Fruit fly (Drosophila melanogaster) whole organism, embryonic: ENCODE data around the gene HDAC4.

ENCODE experiments used
- Atf-2 ChIP-seq: fragments of 200-800 bp; sonication (Bioruptor generic); optimal IDR thresholded peaks from 2 replicates; lab custom pipeline; 2016; ENCODE audit warnings: missing biosample characterization, missing genetic modification characterization
- B-H2 ChIP-seq: fragments of 200-800 bp; sonication (Bioruptor generic); optimal IDR thresholded peaks from 2 replicates; lab custom pipeline; 2018; ENCODE audit warnings: missing biosample characterization, mild to moderate bottlenecking, missing genetic modification characterization
- Bteb2 ChIP-seq: fragments of 200-800 bp; sonication (Bioruptor generic); optimal IDR thresholded peaks from 2 replicates; lab custom pipeline; 2016; ENCODE audit warnings: missing biosample characterization, missing genetic modification characterization
- C15 ChIP-seq: fragments of 200-800 bp; sonication (Bioruptor generic); IDR thresholded peaks from 3 replicates; pipeline ENCODE4 v1.3.6; 2022; ENCODE audit warnings: missing biosample characterization, missing genetic modification characterization
- CG10565 ChIP-seq: fragments of 200-800 bp; sonication (Bioruptor generic); optimal IDR thresholded peaks from 3 replicates; lab custom pipeline; 2016; ENCODE audit warnings: missing biosample characterization, mild to moderate bottlenecking, missing genetic modification characterization
- CG10959 ChIP-seq: fragments of 200-800 bp; sonication (Bioruptor generic); IDR thresholded peaks from 2 replicates; pipeline ENCODE4 v1.3.6; 2022; ENCODE audit warnings: missing biosample characterization, missing genetic modification characterization
- CG10979 ChIP-seq: fragments of 200-800 bp; sonication (Bioruptor generic); optimal IDR thresholded peaks from 2 replicates; lab custom pipeline; 2018; ENCODE audit warnings: missing biosample characterization, mild to moderate bottlenecking, missing genetic modification characterization, moderate library complexity
- CG11504 ChIP-seq: fragments of 200-800 bp; sonication (Bioruptor generic); optimal IDR thresholded peaks from 3 replicates; lab custom pipeline; 2019; ENCODE audit warnings: missing biosample characterization, mild to moderate bottlenecking, missing genetic modification characterization, moderate library complexity
- CG12219 ChIP-seq: fragments of 200-800 bp; sonication (Bioruptor generic); optimal IDR thresholded peaks from 3 replicates; lab custom pipeline; 2018; ENCODE audit warnings: missing biosample characterization, mild to moderate bottlenecking, missing genetic modification characterization
- CG12659 ChIP-seq: fragments of 200-800 bp; sonication (Bioruptor generic); optimal IDR thresholded peaks from 3 replicates; lab custom pipeline; 2017; ENCODE audit warnings: mild to moderate bottlenecking, missing biosample characterization, missing genetic modification reagents, missing genetic modification characterization
- CG15073 ChIP-seq: fragments of 200-800 bp; sonication (Bioruptor generic); optimal IDR thresholded peaks from 2 replicates; lab custom pipeline; 2016; ENCODE audit warnings: missing biosample characterization, missing genetic modification characterization
- CG15696 ChIP-seq: fragments of 200-800 bp; sonication (Bioruptor generic); optimal IDR thresholded peaks from 2 replicates; lab custom pipeline; 2019; ENCODE audit warnings: missing biosample characterization, mild to moderate bottlenecking, missing genetic modification characterization, moderate library complexity
- CG2889 ChIP-seq: fragments of 200-800 bp; sonication (Bioruptor generic); IDR thresholded peaks from 3 replicates; pipeline ENCODE4 v1.3.6; 2022; ENCODE audit warnings: missing biosample characterization, missing genetic modification characterization
- CG31388 ChIP-seq: fragments of 200-800 bp; sonication (Bioruptor generic); optimal IDR thresholded peaks from 2 replicates; lab custom pipeline; 2016; ENCODE audit warnings: missing biosample characterization, missing genetic modification characterization
- CG34376 ChIP-seq: fragments of 200-800 bp; sonication (Bioruptor generic); optimal IDR thresholded peaks from 2 replicates; lab custom pipeline; 2018; ENCODE audit warnings: missing biosample characterization, mild to moderate bottlenecking, missing genetic modification characterization
- CG5953 ChIP-seq: fragments of 200-800 bp; sonication (Bioruptor generic); IDR thresholded peaks from 2 replicates; pipeline ENCODE4 v1.3.6; 2022; ENCODE audit warnings: missing biosample characterization, missing genetic modification characterization
- CG7556 ChIP-seq: fragments of 200-800 bp; sonication (Bioruptor generic); optimal IDR thresholded peaks from 2 replicates; lab custom pipeline; 2017; ENCODE audit warnings: missing biosample characterization, mild to moderate bottlenecking, missing genetic modification characterization
- CG8089 ChIP-seq: fragments of 200-800 bp; sonication (Bioruptor generic); optimal IDR thresholded peaks from 3 replicates; lab custom pipeline; 2016; ENCODE audit warnings: missing biosample characterization, missing genetic modification characterization
- CG9797 ChIP-seq: fragments of 200-800 bp; sonication (Bioruptor generic); optimal IDR thresholded peaks from 3 replicates; lab custom pipeline; 2018; ENCODE audit warnings: missing biosample characterization, mild to moderate bottlenecking, missing genetic modification characterization
- CG9876 ChIP-seq: fragments of 200-800 bp; sonication (Bioruptor generic); optimal IDR thresholded peaks from 2 replicates; lab custom pipeline; 2016; ENCODE audit warnings: missing biosample characterization, missing genetic modification characterization
- E2f1 ChIP-seq: fragments of 200-800 bp; sonication (Bioruptor generic); IDR thresholded peaks from 2 replicates; pipeline ENCODE4 v1.3.6; 2022; ENCODE audit warnings: missing biosample characterization, missing genetic modification characterization
- Fer1 ChIP-seq: fragments of 200-800 bp; sonication (Bioruptor generic); optimal IDR thresholded peaks from 2 replicates; lab custom pipeline; 2017; ENCODE audit warnings: missing biosample characterization, mild to moderate bottlenecking, missing genetic modification characterization
- GATAe ChIP-seq: fragments of 200-800 bp; sonication (Bioruptor generic); conservative IDR thresholded peaks from 2 replicates; pipeline ENCODE4 v1.3.6; 2022; ENCODE audit warnings: missing biosample characterization, missing genetic modification characterization
- Gug ChIP-seq: fragments of 200-800 bp; sonication (Bioruptor generic); IDR thresholded peaks from 4 replicates; pipeline ENCODE4 v1.3.6; 2022; ENCODE audit warnings: missing biosample characterization, missing genetic modification characterization
- HLH3B ChIP-seq: fragments of 200-800 bp; sonication (Bioruptor generic); IDR thresholded peaks from 2 replicates; pipeline ENCODE4 v1.3.6; 2022; ENCODE audit warnings: missing biosample characterization, missing genetic modification characterization
- HLH4C ChIP-seq: fragments of 200-800 bp; sonication (Bioruptor generic); IDR thresholded peaks from 3 replicates; pipeline ENCODE4 v1.3.6; 2022; ENCODE audit warnings: missing biosample characterization, missing genetic modification characterization; ENCODE audit not compliant: partially characterized antibody
- Lpt ChIP-seq: fragments of >200 bp; optimal IDR thresholded peaks from 2 replicates; lab custom pipeline; 2018; ENCODE audit warnings: missing biosample characterization, missing genetic modification characterization
- NK7.1 ChIP-seq: fragments of 200-800 bp; sonication (Bioruptor generic); optimal IDR thresholded peaks from 3 replicates; lab custom pipeline; 2016; ENCODE audit warnings: missing biosample characterization, missing genetic modification characterization
- Poxn ChIP-seq: fragments of 200-800 bp; sonication (Bioruptor generic); IDR thresholded peaks from 2 replicates; pipeline ENCODE4 v1.3.6; 2022; ENCODE audit warnings: missing biosample characterization, missing genetic modification characterization
- Ravus ChIP-seq: fragments of 200-800 bp; sonication (Bioruptor generic); IDR thresholded peaks from 2 replicates; pipeline ENCODE4 v1.3.6; 2022; ENCODE audit warnings: missing biosample characterization, missing genetic modification characterization
- Scr ChIP-seq: fragments of 200-800 bp; sonication (Bioruptor generic); IDR thresholded peaks from 2 replicates; pipeline ENCODE4 v1.3.6; 2022; ENCODE audit warnings: missing biosample characterization, missing genetic modification characterization; ENCODE audit not compliant: partially characterized antibody
- az2 ChIP-seq: fragments of 200-800 bp; sonication (Bioruptor generic); optimal IDR thresholded peaks from 3 replicates; lab custom pipeline; 2016; ENCODE audit warnings: missing biosample characterization, missing genetic modification characterization
- cad ChIP-seq: fragments of >200 bp; optimal IDR thresholded peaks from 2 replicates; lab custom pipeline; 2017; ENCODE audit warnings: missing biosample characterization, missing genetic modification characterization
- cato ChIP-seq: fragments of 200-800 bp; sonication (Bioruptor generic); optimal IDR thresholded peaks from 2 replicates; lab custom pipeline; 2016; ENCODE audit warnings: missing biosample characterization, missing genetic modification characterization, borderline replicate concordance
- dmrt99B ChIP-seq: fragments of 200-800 bp; sonication (Bioruptor generic); optimal IDR thresholded peaks from 2 replicates; lab custom pipeline; 2018; ENCODE audit warnings: missing biosample characterization, mild to moderate bottlenecking, missing genetic modification characterization, moderate library complexity
- emc ChIP-seq: fragments of 200-800 bp; sonication (Bioruptor generic); optimal IDR thresholded peaks from 2 replicates; lab custom pipeline; 2016; ENCODE audit warnings: missing biosample characterization, missing genetic modification characterization
- ems ChIP-seq: fragments of 200-800 bp; sonication (Bioruptor generic); optimal IDR thresholded peaks from 3 replicates; lab custom pipeline; 2016; ENCODE audit warnings: missing biosample characterization, missing genetic modification characterization
- h ChIP-seq: fragments of >200 bp; optimal IDR thresholded peaks from 2 replicates; lab custom pipeline; 2017
- ham ChIP-seq: fragments of 200-800 bp; sonication (Bioruptor generic); IDR thresholded peaks from 2 replicates; pipeline ENCODE4 v1.3.6; 2022; ENCODE audit warnings: missing biosample characterization, missing genetic modification characterization
- hbn ChIP-seq: fragments of 200-800 bp; sonication (Bioruptor generic); IDR thresholded peaks from 2 replicates; pipeline ENCODE4 v1.3.6; 2022; ENCODE audit warnings: missing biosample characterization, missing genetic modification characterization; ENCODE audit not compliant: partially characterized antibody
- hth ChIP-seq: fragments of >200 bp; optimal IDR thresholded peaks from 2 replicates; lab custom pipeline; 2017; ENCODE audit warnings: inconsistent platforms
- insv ChIP-seq, 2 experiments: fragments of 200-800 bp; sonication (Bioruptor generic); optimal IDR thresholded peaks; 3 replicates each; lab custom pipeline; 2016 to 2018; ENCODE audit warnings: missing biosample characterization in 2 of 2, missing genetic modification characterization in 2 of 2
- lola ChIP-seq, 3 experiments: fragments of >200 bp in 2 of 3; fragments of 200-800 bp in 1 of 3; sonication (Bioruptor generic) in 1 of 3; optimal IDR thresholded peaks; 2 replicates each; lab custom pipeline; 2017 to 2019; ENCODE audit warnings: missing biosample characterization in 3 of 3, missing genetic modification characterization in 3 of 3, mild to moderate bottlenecking in 1 of 3, moderate library complexity in 1 of 3
- org-1 ChIP-seq: fragments of 200-800 bp; sonication (Bioruptor generic); optimal IDR thresholded peaks from 2 replicates; lab custom pipeline; 2017; ENCODE audit warnings: missing biosample characterization, missing genetic modification characterization
- otp ChIP-seq: fragments of 200-800 bp; sonication (Bioruptor generic); IDR thresholded peaks from 3 replicates; pipeline ENCODE4, ENCODE4 v1.3.6; 2022; ENCODE audit warnings: missing biosample characterization, missing genetic modification characterization
- phol ChIP-seq: fragments of 200-800 bp; sonication (Bioruptor generic); optimal IDR thresholded peaks from 3 replicates; lab custom pipeline; 2018; ENCODE audit warnings: missing biosample characterization, mild to moderate bottlenecking, missing genetic modification characterization, moderate library complexity
- scrt ChIP-seq: fragments of 200-800 bp; sonication (Bioruptor generic); optimal IDR thresholded peaks from 2 replicates; lab custom pipeline; 2018; ENCODE audit warnings: missing biosample characterization, mild to moderate bottlenecking, missing genetic modification characterization, moderate library complexity
- sens-2 ChIP-seq: fragments of 200-800 bp; sonication (Bioruptor generic); IDR thresholded peaks from 2 replicates; pipeline ENCODE4 v1.3.6; 2022; ENCODE audit warnings: missing biosample characterization, missing genetic modification characterization
- sim ChIP-seq: fragments of 200-800 bp; sonication (Bioruptor generic); IDR thresholded peaks from 2 replicates; pipeline ENCODE4 v1.3.6; 2022; ENCODE audit warnings: missing biosample characterization, missing genetic modification characterization
- sqz ChIP-seq: fragments of 200-800 bp; sonication (Bioruptor generic); optimal IDR thresholded peaks from 3 replicates; lab custom pipeline; 2018; ENCODE audit warnings: missing biosample characterization, mild to moderate bottlenecking, missing genetic modification characterization
- tgo ChIP-seq: fragments of 200-800 bp; sonication (Bioruptor generic); IDR thresholded peaks from 3 replicates; pipeline ENCODE4 v1.3.6; 2022; ENCODE audit warnings: missing biosample characterization, missing genetic modification characterization
- unc-4 ChIP-seq: fragments of 200-800 bp; sonication (Bioruptor generic); IDR thresholded peaks from 2 replicates; pipeline ENCODE4 v1.3.6; 2022; ENCODE audit warnings: missing biosample characterization, missing genetic modification characterization; ENCODE audit not compliant: partially characterized antibody
- z ChIP-seq: fragments of 200-800 bp; sonication (Bioruptor generic); IDR thresholded peaks from 3 replicates; pipeline ENCODE4 v1.3.6; 2022; ENCODE audit warnings: missing biosample characterization, missing genetic modification characterization

Gene HDAC4

dm6 chrX:13258757-13259067 is 26.7 kb downstream of the HDAC4 start, which contains the start of gene comt:
Gene comt (plus strand): TSS chrX:13259021.
- TF ChIP-seq dmrt99B (tag; lab: Kevin White, UChicago), result no peak
- no peak for TF ChIP-seq ham (GFP tag; lab: Robert Waterston, UW)
- TF ChIP-seq CG9797, result no peak
- no peak for TF ChIP-seq h (lab: Kevin White, UChicago)
- no peak for TF ChIP-seq CG8089 (GFP tag; lab: Kevin White, UChicago)
- peak; percentile 4 for TF ChIP-seq ems (GFP tag; lab: Kevin White, UChicago)
- no peak for TF ChIP-seq NK7.1 (GFP tag; lab: Kevin White, UChicago)
- TF ChIP-seq CG5953 (GFP tag; lab: Robert Waterston, UW), result peak; percentile 53; the same call in 1 of the 2 replicates
- peak in 1 of 3 experiments; percentile 69 for TF ChIP-seq lola (GFP tag; optimal IDR thresholded peaks at IDR 0.05; lab: Kevin White, UChicago)
- peak; percentile 75 for TF ChIP-seq phol
- no peak for TF ChIP-seq sqz (GFP tag; lab: Kevin White, UChicago)
- peak; percentile 66 for TF ChIP-seq CG10979 (tag; lab: Kevin White, UChicago)
- TF ChIP-seq hbn (GFP tag; lab: Robert Waterston, UW), result no peak
- TF ChIP-seq CG10565 (GFP tag; lab: Kevin White, UChicago), result no peak
- 0 out of 2 replicates have a peak, but pooled peaks have one; percentile 21 for TF ChIP-seq sim (GFP tag; lab: Robert Waterston, UW)
- no peak for TF ChIP-seq emc (GFP tag; lab: Kevin White, UChicago)
- TF ChIP-seq unc-4 (GFP tag; lab: Robert Waterston, UW), result no peak
- peak; percentile 56 for TF ChIP-seq CG12659 (GFP tag; lab: Kevin White, UChicago)
- TF ChIP-seq HLH3B (GFP tag; lab: Robert Waterston, UW), result peak; percentile 57; the same call in 1 of the 2 replicates
- TF ChIP-seq CG7556 (GFP tag; lab: Kevin White, UChicago), result peak; percentile 66
- no peak for TF ChIP-seq Poxn (GFP tag; lab: Robert Waterston, UW)
- no peak for TF ChIP-seq GATAe (GFP tag; lab: Robert Waterston, UW)
- TF ChIP-seq cad (GFP tag; lab: Kevin White, UChicago), result no peak
- no peak for TF ChIP-seq org-1 (GFP tag; lab: Kevin White, UChicago)
- no peak; the same call in 1 of the 2 replicates for TF ChIP-seq Ravus
- no peak for TF ChIP-seq CG15073 (GFP tag; lab: Kevin White, UChicago)
- no peak for TF ChIP-seq CG9876
- TF ChIP-seq Lpt (GFP tag; lab: Kevin White, UChicago), result no peak
- TF ChIP-seq hth (lab: Kevin White, UChicago), result no peak
- TF ChIP-seq HLH4C (GFP tag; lab: Robert Waterston, UW), result no peak
- TF ChIP-seq sens-2 (GFP tag; lab: Robert Waterston, UW), result peak; percentile 52
- TF ChIP-seq Bteb2 (GFP tag; lab: Kevin White, UChicago), result no peak
- TF ChIP-seq Scr (GFP tag; lab: Robert Waterston, UW), result no peak
- peak; percentile 14 for TF ChIP-seq cato
- peak; percentile 68 for TF ChIP-seq Fer1 (GFP tag; lab: Kevin White, UChicago)
- TF ChIP-seq z (GFP tag; lab: Robert Waterston, UW), result no peak
- TF ChIP-seq scrt (GFP tag; lab: Kevin White, UChicago), result no peak
- TF ChIP-seq Gug, result no peak
- peak; percentile 75 for TF ChIP-seq CG15696 (tag; lab: Kevin White, UChicago)
- TF ChIP-seq CG11504 (tag; lab: Kevin White, UChicago), result no peak
- no peak for TF ChIP-seq CG34376 (GFP tag; lab: Kevin White, UChicago)
- peak in 1 of 2 experiments; percentile 8 for TF ChIP-seq insv (GFP tag; optimal IDR thresholded peaks at IDR 0.05; lab: Kevin White, UChicago)
- TF ChIP-seq CG12219 (GFP tag; lab: Kevin White, UChicago), result no peak
- TF ChIP-seq tgo (GFP tag; lab: Robert Waterston, UW), result peak; percentile 62
- peak; percentile 62 for TF ChIP-seq az2
- no peak for TF ChIP-seq CG31388 (GFP tag; lab: Kevin White, UChicago)
- peak; percentile 45 for TF ChIP-seq B-H2 (GFP tag; lab: Kevin White, UChicago)
- no peak for TF ChIP-seq CG10959 (GFP tag; lab: Robert Waterston, UW)
- TF ChIP-seq E2f1 (GFP tag; lab: Robert Waterston, UW), result 0 out of 2 replicates have a peak, but pooled peaks have one; percentile 20
- TF ChIP-seq C15 (GFP tag; lab: Robert Waterston, UW), result no peak
- no peak for TF ChIP-seq Atf-2 (GFP tag; lab: Kevin White, UChicago)
- TF ChIP-seq CG2889, result no peak
- TF ChIP-seq otp (GFP tag; lab: Robert Waterston, UW), result no peak
